Worm (Caenorhabditis elegans) whole organism, L3 larva: ENCODE measurements around the gene daf-4.

Experiments
- ZK546.5 ChIP-seq: sonication (generic microtip); optimal IDR thresholded peaks from 2 replicates; lab custom pipeline; 2017; ENCODE audit warnings: missing biosample characterization, missing genetic modification characterization
- elt-3 ChIP-seq, 3 experiments: fragments of 150-350 bp in 1 of 3; sonication (generic microtip) in 2 of 3; optimal IDR thresholded peaks; 2 replicates in 2 of 3; 4 replicates in 1 of 3; lab custom pipeline; 2014 to 2017; ENCODE audit warnings: missing biosample characterization in 3 of 3, missing genetic modification characterization in 3 of 3
- fkh-10 ChIP-seq: sonication (generic microtip); optimal IDR thresholded peaks from 2 replicates; lab custom pipeline; 2017; ENCODE audit warnings: missing biosample characterization, missing genetic modification reagents, missing genetic modification characterization
- jun-1 ChIP-seq: fragments of 150-350 bp; optimal IDR thresholded peaks from 2 replicates; lab custom pipeline; 2014; ENCODE audit warnings: missing biosample characterization, missing genetic modification reagents, missing genetic modification characterization
- unc-62 ChIP-seq: fragments of 150-350 bp; sonication (generic microtip); optimal IDR thresholded peaks from 4 replicates; lab custom pipeline; 2014; ENCODE audit warnings: missing biosample characterization, missing genetic modification reagents, missing genetic modification characterization
- ztf-4 ChIP-seq: fragments of 150-350 bp; optimal IDR thresholded peaks from 2 replicates; lab custom pipeline; 2014; ENCODE audit warnings: missing biosample characterization, missing genetic modification characterization

- TF ChIP-seq ztf-4 (tag; lab: Kevin White, UChicago), result no peak
- no peak for TF ChIP-seq elt-3 (tag; optimal IDR thresholded peaks at IDR 0.05; lab: Kevin White, UChicago)
- no peak for TF ChIP-seq jun-1
- TF ChIP-seq unc-62 (GFP tag; lab: Kevin White, UChicago), result no peak
- no peak for TF ChIP-seq ZK546.5 (tag; lab: Kevin White, UChicago)
- TF ChIP-seq fkh-10, result no peak
Observed at ce11 chrIII:5582766-5583165, 42.2 kb upstream of the daf-4 start, which contains the start of the genes F56D2.8 and uev-2.
